Fruit fly (Drosophila melanogaster): ENCODE measurements around the gene CG14315.

The CG14315 gene

dm6 chr3R:18185385-18185784 is 26.9 kb downstream of the CG14315 start, which contains the start of the genes Arp5 and CG7208 (continued):
- TF ChIP-seq Asciz (GFP tag; optimal IDR thresholded peaks at IDR 0.05) (no peak), gsb (GFP tag; IDR thresholded peaks at IDR 0.05) (0 out of 2 replicates have a peak, but pooled peaks have one; percentile 8), lilli (GFP tag; optimal IDR thresholded peaks at IDR 0.05) (peak; percentile 86), HmgD (GFP tag; optimal IDR thresholded peaks at IDR 0.05) (no peak), D19B (GFP tag; optimal IDR thresholded peaks at IDR 0.05) (peak; percentile 42), CG12659 (GFP tag; optimal IDR thresholded peaks at IDR 0.05) (peak; percentile 86), CG17612 (GFP tag; IDR thresholded peaks at IDR 0.05) (no peak), klu (GFP tag; IDR thresholded peaks at IDR 0.05) (peak; percentile 60; the same call in 1 of the 2 replicates), chn (GFP tag; optimal IDR thresholded peaks at IDR 0.05) (peak; percentile 56), CG15073 (GFP tag; optimal IDR thresholded peaks at IDR 0.05) (no peak), GATAe (GFP tag; conservative IDR thresholded peaks at IDR 0.05) (no peak), Xbp1 (GFP tag; optimal IDR thresholded peaks at IDR 0.05) (peak; percentile 78), CG43689 (GFP tag; IDR thresholded peaks at IDR 0.05) (no peak), Bgb (GFP tag; IDR thresholded peaks at IDR 0.05; ENCODE audit: partially characterized antibody) (no peak), CG10321 (GFP tag; IDR thresholded peaks at IDR 0.05) (no peak), zfh1 (GFP tag; IDR thresholded peaks at IDR 0.05) (peak; percentile 39; the same call in 1 of the 3 replicates), Sox102F (GFP tag; optimal IDR thresholded peaks at IDR 0.05) (no peak), aop (GFP tag; IDR thresholded peaks at IDR 0.05) (no peak), CG7271 (tag; optimal IDR thresholded peaks at IDR 0.05) (no peak), CG3281 (GFP tag; optimal IDR thresholded peaks at IDR 0.05) (peak; percentile 73), dmrt11E (tag; optimal IDR thresholded peaks at IDR 0.05) (peak; percentile 34), NK7.1 (GFP tag; optimal IDR thresholded peaks at IDR 0.05) (no peak), Rx (GFP tag; IDR thresholded peaks at IDR 0.05) (no peak), Taf1 (GFP tag; IDR thresholded peaks at IDR 0.05) (peak; percentile 60), CG11723 (GFP tag; optimal IDR thresholded peaks at IDR 0.05) (no peak), CG1647 (GFP tag; optimal IDR thresholded peaks at IDR 0.05) (peak; percentile 51), CG12155 (GFP tag; optimal IDR thresholded peaks at IDR 0.05) (peak; percentile 73), CG17829 (tag; optimal IDR thresholded peaks at IDR 0.05) (peak; percentile 51), oc (tag; optimal IDR thresholded peaks at IDR 0.05) (no peak), CG17802 (tag; optimal IDR thresholded peaks at IDR 0.05) (peak; percentile 11), run (tag; optimal IDR thresholded peaks at IDR 0.05) (no peak), pita (GFP tag; optimal IDR thresholded peaks at IDR 0.05) (no peak), ranshi (GFP tag; IDR thresholded peaks at IDR 0.05) (peak; percentile 57), Ets65A (GFP tag) (peak; percentile 90), CG31365 (tag; optimal IDR thresholded peaks at IDR 0.05) (no peak), C15 (GFP tag; IDR thresholded peaks at IDR 0.05) (no peak), CG9876 (GFP tag; optimal IDR thresholded peaks at IDR 0.05) (no peak), CG32767 (GFP tag; IDR thresholded peaks at IDR 0.05) (0 out of 2 replicates have a peak, but pooled peaks have one; percentile 21), stwl (tag; optimal IDR thresholded peaks at IDR 0.05) (peak; percentile 95), Hr3 (GFP tag; optimal IDR thresholded peaks at IDR 0.05) (peak; percentile 75), CG2889 (GFP tag; IDR thresholded peaks at IDR 0.05) (0 out of 3 replicates have a peak, but pooled peaks have one; percentile 22), CTCF (GFP tag; optimal IDR thresholded peaks at IDR 0.05) (peak; percentile 6), CG34224 (GFP tag; IDR thresholded peaks at IDR 0.05; ENCODE audit: partially characterized antibody) (no peak; the same call in 2 of the 3 replicates), CG31388 (GFP tag; optimal IDR thresholded peaks at IDR 0.05) (peak; percentile 29), Atf3 (GFP tag; optimal IDR thresholded peaks at IDR 0.05) (peak; percentile 42), crc (GFP tag; optimal IDR thresholded peaks at IDR 0.05) (peak; percentile 40), CG4707 (GFP tag; optimal IDR thresholded peaks at IDR 0.05) (no peak), Ets97D (GFP tag; optimal IDR thresholded peaks at IDR 0.05) (peak; percentile 70), CG14050 (GFP tag; IDR thresholded peaks at IDR 0.05) (0 out of 3 replicates have a peak, but pooled peaks have one; percentile 13), ato (GFP tag; IDR thresholded peaks at IDR 0.05; ENCODE audit: partially characterized antibody) (no peak), CG34376 (GFP tag; optimal IDR thresholded peaks at IDR 0.05) (peak; percentile 72), Hr51 (GFP tag; optimal IDR thresholded peaks at IDR 0.05) (peak in 1 of 2 experiments; percentile 44)

Measured in whole organism, embryonic.